Fruit fly (Drosophila melanogaster): Measurements from ENCODE around the gene PolZ2.

The PolZ2 gene

DNA sequence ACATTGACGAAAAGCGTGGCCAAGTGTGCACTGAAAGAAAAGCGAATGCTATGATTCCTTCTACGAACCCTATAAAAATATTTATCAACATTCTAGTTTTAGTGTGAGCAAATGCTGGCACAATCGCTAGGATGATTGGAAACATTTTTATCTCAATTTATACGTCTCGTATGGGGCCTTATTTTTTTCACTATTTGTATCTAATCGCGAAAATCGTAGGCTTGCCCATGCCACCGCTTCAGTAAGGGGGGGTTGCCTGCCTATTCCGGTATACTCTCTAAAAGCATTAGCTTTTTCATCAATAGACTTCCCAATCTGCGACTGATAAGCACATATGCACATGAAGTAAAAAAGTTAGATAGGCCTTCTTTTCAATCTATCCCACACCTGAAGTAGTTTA, 23.1 kb upstream of the PolZ2 start (continued):
- peak; percentile 82 for TF ChIP-seq CG10209 (GFP tag; optimal IDR thresholded peaks at IDR 0.05)
- TF ChIP-seq Jarid2 (GFP tag; optimal IDR thresholded peaks at IDR 0.05), result no peak
- peak; percentile 75 for TF ChIP-seq Dip3 (GFP tag; optimal IDR thresholded peaks at IDR 0.05)
- peak; percentile 90 for TF ChIP-seq CG34422 (GFP tag; IDR thresholded peaks at IDR 0.05)
- TF ChIP-seq jumu (GFP tag; optimal IDR thresholded peaks at IDR 0.05), result peak; percentile 79
- 0 out of 2 replicates have a peak, but pooled peaks have one; percentile 8 for TF ChIP-seq Lim3 (GFP tag; IDR thresholded peaks at IDR 0.05)
- TF ChIP-seq dati (GFP tag; IDR thresholded peaks at IDR 0.05), result peak; percentile 82
- peak; percentile 39 for TF ChIP-seq kay (GFP tag; optimal IDR thresholded peaks at IDR 0.05)
- peak; percentile 84 for TF ChIP-seq NFAT (GFP tag; IDR thresholded peaks at IDR 0.05)
- peak; percentile 75 for TF ChIP-seq CG8388 (GFP tag; optimal IDR thresholded peaks at IDR 0.05)
- peak; percentile 81 for TF ChIP-seq CG9609 (GFP tag; optimal IDR thresholded peaks at IDR 0.05)
- peak; percentile 83 for TF ChIP-seq CG11456 (GFP tag; IDR thresholded peaks at IDR 0.05)
- TF ChIP-seq CG12744 (GFP tag; optimal IDR thresholded peaks at IDR 0.05), result peak; percentile 27
- TF ChIP-seq BEAF-32 (GFP tag; optimal IDR thresholded peaks at IDR 0.05), result no peak
- TF ChIP-seq Dref (GFP tag; IDR thresholded peaks at IDR 0.05), result no peak
- TF ChIP-seq CG31441 (GFP tag; IDR thresholded peaks at IDR 0.05), result no peak; the same call in 1 of the 2 replicates
- no peak for TF ChIP-seq Neu2 (GFP tag; optimal IDR thresholded peaks at IDR 0.05; ENCODE audit: borderline replicate concordance)
- TF ChIP-seq btn (GFP tag; optimal IDR thresholded peaks at IDR 0.05), result peak; percentile 43
- TF ChIP-seq scrt (GFP tag; optimal IDR thresholded peaks at IDR 0.05), result peak; percentile 60
- peak; percentile 69 for TF ChIP-seq oc (tag; optimal IDR thresholded peaks at IDR 0.05)
- TF ChIP-seq CG12155 (GFP tag; optimal IDR thresholded peaks at IDR 0.05), result peak; percentile 52
- TF ChIP-seq Taf1 (GFP tag; IDR thresholded peaks at IDR 0.05), result peak; percentile 86
- peak; percentile 75 for TF ChIP-seq CG16863 (GFP tag; optimal IDR thresholded peaks at IDR 0.05)
- no peak for TF ChIP-seq abd-A (tag; optimal IDR thresholded peaks at IDR 0.05)
- TF ChIP-seq Blimp-1 (GFP tag; optimal IDR thresholded peaks at IDR 0.05), result peak; percentile 69
- TF ChIP-seq stc (GFP tag; IDR thresholded peaks at IDR 0.05), result peak; percentile 84
- peak; percentile 61 for TF ChIP-seq CG18011 (GFP tag; optimal IDR thresholded peaks at IDR 0.05)
- peak; percentile 88 for TF ChIP-seq CG12769 (tag; optimal IDR thresholded peaks at IDR 0.05)
- peak; percentile 28 for TF ChIP-seq CG3838 (GFP tag; optimal IDR thresholded peaks at IDR 0.05)
- TF ChIP-seq Dad (GFP tag; optimal IDR thresholded peaks at IDR 0.05), result peak; percentile 62
- peak; percentile 74 for TF ChIP-seq gce (GFP tag; IDR thresholded peaks at IDR 0.05)
- TF ChIP-seq CG10462 (GFP tag; optimal IDR thresholded peaks at IDR 0.05), result peak; percentile 35
- TF ChIP-seq CG8765 (GFP tag; IDR thresholded peaks at IDR 0.05), result 0 out of 2 replicates have a peak, but pooled peaks have one; percentile 29
- TF ChIP-seq ind (GFP tag; optimal IDR thresholded peaks at IDR 0.05), result peak; percentile 78
- TF ChIP-seq GATAe (GFP tag; conservative IDR thresholded peaks at IDR 0.05), result peak; percentile 94
- TF ChIP-seq emc (GFP tag; optimal IDR thresholded peaks at IDR 0.05), result peak; percentile 63
- peak; percentile 66 for TF ChIP-seq CG9215 (GFP tag; IDR thresholded peaks at IDR 0.05)
- TF ChIP-seq CTCF (GFP tag; optimal IDR thresholded peaks at IDR 0.05), result peak; percentile 14
- TF ChIP-seq ATbp (GFP tag; optimal IDR thresholded peaks at IDR 0.05), result peak; percentile 84
- TF ChIP-seq CG4730 (GFP tag; IDR thresholded peaks at IDR 0.05), result peak; percentile 80
- peak; percentile 47 for TF ChIP-seq CG5180 (GFP tag; optimal IDR thresholded peaks at IDR 0.05)
- TF ChIP-seq bsh (GFP tag; optimal IDR thresholded peaks at IDR 0.05), result peak in 1 of 2 experiments; percentile 83
- peak; percentile 73; the same call in 2 of the 3 replicates for TF ChIP-seq CG6175 (GFP tag; IDR thresholded peaks at IDR 0.05)
- TF ChIP-seq prd (optimal IDR thresholded peaks at IDR 0.05), result no peak
- TF ChIP-seq prd (GFP tag; IDR thresholded peaks at IDR 0.05), result peak; percentile 90
- peak; percentile 5 for TF ChIP-seq CG8359 (GFP tag; optimal IDR thresholded peaks at IDR 0.05; ENCODE audit: borderline replicate concordance)
- TF ChIP-seq cg (GFP tag; optimal IDR thresholded peaks at IDR 0.05), result no peak
- peak; percentile 45; the same call in 1 of the 2 replicates for TF ChIP-seq klu (GFP tag; IDR thresholded peaks at IDR 0.05)
- peak; percentile 56; the same call in 2 of the 3 replicates for TF ChIP-seq croc (GFP tag; conservative IDR thresholded peaks at IDR 0.05)
- TF ChIP-seq CG13624 (GFP tag; optimal IDR thresholded peaks at IDR 0.05), result peak; percentile 58
- TF ChIP-seq Mrtf (GFP tag; IDR thresholded peaks at IDR 0.05), result peak; percentile 81
- peak; percentile 68 for TF ChIP-seq ERR (GFP tag; optimal IDR thresholded peaks at IDR 0.05)

All from whole organism, embryonic.